Worm (Caenorhabditis elegans): Measurements from ENCODE around the gene srw-133.

DNA sequence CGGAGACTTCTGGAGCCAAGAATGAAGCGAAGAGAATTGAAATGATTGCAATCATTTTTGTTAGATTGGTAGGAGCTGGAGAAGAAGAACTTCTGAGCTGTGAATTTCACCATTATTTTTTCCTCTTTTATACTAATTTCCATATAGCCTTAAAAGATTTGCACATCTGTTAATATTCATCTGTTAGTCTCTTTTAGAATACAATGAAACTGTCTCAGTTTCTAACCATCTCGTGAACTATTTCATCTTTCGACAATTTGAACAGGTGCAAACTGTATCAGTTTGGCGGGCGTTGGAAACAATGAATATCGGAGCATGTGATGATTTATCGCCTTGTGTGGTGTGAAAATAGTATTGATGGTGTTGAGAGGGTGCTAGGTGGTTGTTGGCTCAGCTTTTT, 7.9 kb upstream of the srw-133 start, which contains the start of gene phat-5:
- no peak for TF ChIP-seq pag-3 (tag; optimal IDR thresholded peaks at IDR 0.05; ENCODE audit: borderline replicate concordance, insufficient read depth)
- no peak for TF ChIP-seq alr-1 (tag; optimal IDR thresholded peaks at IDR 0.05; ENCODE audit: borderline replicate concordance)
- TF ChIP-seq nhr-28 (tag; optimal IDR thresholded peaks at IDR 0.05), result no peak
- TF ChIP-seq zip-4 (GFP tag; optimal IDR thresholded peaks at IDR 0.05), result no peak
- TF ChIP-seq egl-13 (tag; optimal IDR thresholded peaks at IDR 0.05), result no peak
- TF ChIP-seq ztf-11 (tag; optimal IDR thresholded peaks at IDR 0.05), result no peak
- no peak for TF ChIP-seq zag-1 (tag; optimal IDR thresholded peaks at IDR 0.05)
- no peak for TF ChIP-seq ama-1 (optimal IDR thresholded peaks at IDR 0.05)
- no peak for TF ChIP-seq C34B4.2 (tag; optimal IDR thresholded peaks at IDR 0.05)
- no peak for TF ChIP-seq tbx-2 (tag; optimal IDR thresholded peaks at IDR 0.05)
- TF ChIP-seq aha-1 (tag; optimal IDR thresholded peaks at IDR 0.05), result no peak
- no peak for TF ChIP-seq mdl-1 (tag; optimal IDR thresholded peaks at IDR 0.05)
- no peak for TF ChIP-seq nhr-85 (tag)
